Fruit fly (Drosophila melanogaster) whole organism, adult: ENCODE data around the gene porin.

Source experiments
- CG11617 ChIP-seq: fragments of 200-800 bp; sonication (Bioruptor generic); optimal IDR thresholded peaks from 2 replicates; lab custom pipeline; 2017; ENCODE audit warnings: mild to moderate bottlenecking, missing biosample characterization, missing genetic modification reagents, missing genetic modification characterization
- CG12768 ChIP-seq: fragments of 200-800 bp; sonication (Bioruptor generic); optimal IDR thresholded peaks from 2 replicates; lab custom pipeline; 2017; ENCODE audit warnings: missing biosample characterization, missing genetic modification characterization, mild to moderate bottlenecking, moderate library complexity, missing genetic modification reagents
- CG14711 ChIP-seq: fragments of 200-800 bp; sonication (Bioruptor generic); optimal IDR thresholded peaks from 2 replicates; lab custom pipeline; 2018; ENCODE audit warnings: missing biosample characterization, mild to moderate bottlenecking, missing genetic modification characterization, moderate library complexity
- CG1620 ChIP-seq: fragments of 200-800 bp; sonication (Bioruptor generic); optimal IDR thresholded peaks from 2 replicates; lab custom pipeline; 2016; ENCODE audit warnings: missing biosample characterization, missing genetic modification characterization
- CG33017 ChIP-seq: fragments of 200-800 bp; sonication (Bioruptor generic); optimal IDR thresholded peaks from 2 replicates; lab custom pipeline; 2018; ENCODE audit warnings: missing biosample characterization, mild to moderate bottlenecking, missing genetic modification characterization, moderate library complexity
- CG5204 ChIP-seq: fragments of 200-800 bp; sonication (Bioruptor generic); optimal IDR thresholded peaks from 2 replicates; lab custom pipeline; 2016; ENCODE audit warnings: missing biosample characterization, missing genetic modification characterization
- CG7045 ChIP-seq: fragments of 200-800 bp; sonication (Bioruptor generic); optimal IDR thresholded peaks from 2 replicates; lab custom pipeline; 2017; ENCODE audit warnings: missing biosample characterization, mild to moderate bottlenecking, missing genetic modification characterization
- CG7101 ChIP-seq: fragments of 200-800 bp; sonication (Bioruptor generic); optimal IDR thresholded peaks from 2 replicates; lab custom pipeline; 2018; ENCODE audit warnings: missing biosample characterization, mild to moderate bottlenecking, missing genetic modification characterization, moderate library complexity
- Clk ChIP-seq: fragments of 200-800 bp; sonication (Bioruptor generic); optimal IDR thresholded peaks from 2 replicates; lab custom pipeline; 2017; ENCODE audit warnings: missing biosample characterization, missing genetic modification characterization
- Crg-1 ChIP-seq: fragments of 200-800 bp; sonication (Bioruptor generic); optimal IDR thresholded peaks from 2 replicates; lab custom pipeline; 2016; ENCODE audit warnings: missing biosample characterization, missing genetic modification characterization
- Hr96 ChIP-seq: fragments of 200-800 bp; sonication (Bioruptor generic); optimal IDR thresholded peaks from 2 replicates; lab custom pipeline; 2016; ENCODE audit warnings: missing biosample characterization, missing genetic modification characterization
- Mnt ChIP-seq: fragments of 200-800 bp; sonication (Bioruptor generic); optimal IDR thresholded peaks from 2 replicates; lab custom pipeline; 2016; ENCODE audit warnings: missing biosample characterization, mild to moderate bottlenecking, missing genetic modification characterization
- bab1 ChIP-seq: fragments of 200-800 bp; sonication (Bioruptor generic); optimal IDR thresholded peaks from 3 replicates; lab custom pipeline; 2019; ENCODE audit warnings: missing biosample characterization, mild to moderate bottlenecking, missing genetic modification characterization, moderate library complexity
- cic ChIP-seq: fragments of 200-800 bp; sonication (Bioruptor generic); optimal IDR thresholded peaks from 2 replicates; lab custom pipeline; 2017; ENCODE audit warnings: missing biosample characterization, mild to moderate bottlenecking, missing genetic modification characterization, moderate library complexity
- cnc ChIP-seq, 2 experiments: fragments of >200 bp; optimal IDR thresholded peaks; 2 replicates each; lab custom pipeline; 2017
- kay ChIP-seq: fragments of 200-800 bp; sonication (Bioruptor generic); peaks from one replicate; lab custom pipeline; 2016; ENCODE audit warnings: missing biosample characterization, missing genetic modification characterization, borderline replicate concordance
- ovo ChIP-seq: fragments of 200-800 bp; sonication (Bioruptor generic); optimal IDR thresholded peaks from 2 replicates; lab custom pipeline; 2016; ENCODE audit warnings: missing biosample characterization, missing genetic modification characterization
- pad ChIP-seq: fragments of 200-800 bp; sonication (Bioruptor generic); optimal IDR thresholded peaks from 3 replicates; lab custom pipeline; 2017; ENCODE audit warnings: missing biosample characterization, missing genetic modification characterization, mild to moderate bottlenecking, moderate library complexity, missing genetic modification reagents
- tj ChIP-seq: fragments of 200-800 bp; sonication (Bioruptor generic); optimal IDR thresholded peaks from 3 replicates; lab custom pipeline; 2017; ENCODE audit warnings: missing biosample characterization, mild to moderate bottlenecking, missing genetic modification characterization, moderate library complexity
- toe ChIP-seq: fragments of 200-800 bp; sonication (Bioruptor generic); optimal IDR thresholded peaks from 2 replicates; lab custom pipeline; 2016; ENCODE audit warnings: missing biosample characterization, missing genetic modification characterization

The porin gene

dm6 chr2L:10850320-10850990 is at the start of gene porin:
Gene porin, minus strand, starts transcription at chr2L:10850848.
- no peak for TF ChIP-seq CG1620 (GFP tag; lab: Kevin White, UChicago)
- no peak for TF ChIP-seq CG33017 (tag; lab: Kevin White, UChicago)
- no peak for TF ChIP-seq CG11617
- peak; percentile 19 for TF ChIP-seq bab1 (GFP tag; lab: Kevin White, UChicago)
- no peak for TF ChIP-seq CG7045 (GFP tag; lab: Kevin White, UChicago)
- TF ChIP-seq CG14711 (tag; lab: Kevin White, UChicago), result peak; percentile 35
- TF ChIP-seq tj, result peak; percentile 22
- no peak for TF ChIP-seq CG5204 (GFP tag; lab: Kevin White, UChicago)
- TF ChIP-seq Crg-1 (GFP tag; lab: Kevin White, UChicago), result peak; percentile 3
- TF ChIP-seq CG12768 (GFP tag; lab: Kevin White, UChicago), result no peak
- no peak for TF ChIP-seq kay (GFP tag; lab: Kevin White, UChicago)
- TF ChIP-seq cic, result peak; percentile 31
- TF ChIP-seq cnc (optimal IDR thresholded peaks at IDR 0.05; lab: Kevin White, UChicago), result no peak
- TF ChIP-seq ovo (GFP tag; lab: Kevin White, UChicago), result peak; percentile 72
- no peak for TF ChIP-seq Clk (GFP tag; lab: Kevin White, UChicago)
- TF ChIP-seq pad, result no peak
- TF ChIP-seq toe, result peak; percentile 7
- TF ChIP-seq Hr96 (GFP tag; lab: Kevin White, UChicago), result no peak
- no peak for TF ChIP-seq CG7101
- TF ChIP-seq Mnt (GFP tag; lab: Kevin White, UChicago), result peak; percentile 80

dm6 chr2L:10888827-10889226 is 38.2 kb upstream of the porin start, which contains the start of gene CG14071:
Gene CG14071, minus strand, starts transcription at chr2L:10888927.
- no peak for TF ChIP-seq toe
- no peak for TF ChIP-seq CG5204 (GFP tag; lab: Kevin White, UChicago)
- TF ChIP-seq CG11617, result no peak
- TF ChIP-seq CG7045 (GFP tag; lab: Kevin White, UChicago), result no peak
- TF ChIP-seq cic, result no peak
- no peak for TF ChIP-seq Mnt (GFP tag; lab: Kevin White, UChicago)
- no peak for TF ChIP-seq Hr96 (GFP tag; lab: Kevin White, UChicago)
- no peak for TF ChIP-seq kay (GFP tag; lab: Kevin White, UChicago)
- no peak for TF ChIP-seq CG12768 (GFP tag; lab: Kevin White, UChicago)
- TF ChIP-seq Crg-1 (GFP tag; lab: Kevin White, UChicago), result no peak

- TF ChIP-seq CG12768 (GFP tag; lab: Kevin White, UChicago) (no peak), CG14711 (tag; lab: Kevin White, UChicago) (no peak), ovo (GFP tag; lab: Kevin White, UChicago) (no peak), bab1 (GFP tag; lab: Kevin White, UChicago) (no peak), cnc (optimal IDR thresholded peaks at IDR 0.05; lab: Kevin White, UChicago) (no peak), cic (no peak), Clk (GFP tag; lab: Kevin White, UChicago) (no peak), Mnt (GFP tag; lab: Kevin White, UChicago) (no peak), CG7045 (GFP tag; lab: Kevin White, UChicago) (no peak), Hr96 (GFP tag; lab: Kevin White, UChicago) (no peak), tj (no peak), pad (no peak), CG11617 (no peak), CG33017 (tag; lab: Kevin White, UChicago) (no peak), CG1620 (GFP tag; lab: Kevin White, UChicago) (no peak), toe (no peak), kay (GFP tag; lab: Kevin White, UChicago) (no peak), CG5204 (GFP tag; lab: Kevin White, UChicago) (no peak)
Measured at dm6 chr2L:10869867-10870266, 19.2 kb upstream of the porin start, which contains the start of gene CG12517. Gene CG12517, plus strand, starts transcription at chr2L:10870167.

dm6 chr2L:10858064-10859047 is 7.7 kb upstream of the porin start, which contains the start of the genes aurB and Stam:
Gene aurB, minus strand, starts transcription at chr2L:10858094.
Gene Stam, plus strand, starts transcription at chr2L:10858536.
- TF ChIP-seq CG14711 (tag; lab: Kevin White, UChicago) (peak; percentile 61), Mnt (GFP tag; lab: Kevin White, UChicago) (peak; percentile 3), cnc (optimal IDR thresholded peaks at IDR 0.05; lab: Kevin White, UChicago) (no peak), kay (GFP tag; lab: Kevin White, UChicago) (peak; percentile 90), CG12768 (GFP tag; lab: Kevin White, UChicago) (peak; percentile 23), Hr96 (GFP tag; lab: Kevin White, UChicago) (no peak), bab1 (GFP tag; lab: Kevin White, UChicago) (peak; percentile 58), CG11617 (peak; percentile 77), CG7101 (peak; percentile 70), CG7045 (GFP tag; lab: Kevin White, UChicago) (peak; percentile 35), toe (peak; percentile 48), CG33017 (tag; lab: Kevin White, UChicago) (peak; percentile 65), Crg-1 (GFP tag; lab: Kevin White, UChicago) (peak; percentile 14), Clk (GFP tag; lab: Kevin White, UChicago) (no peak), pad (peak; percentile 29), tj (peak; percentile 35), ovo (GFP tag; lab: Kevin White, UChicago) (no peak), CG1620 (GFP tag; lab: Kevin White, UChicago) (no peak), cic (no peak), CG5204 (GFP tag; lab: Kevin White, UChicago) (peak; percentile 9)
